Worm (Caenorhabditis elegans) whole organism, young adult: Measurements from ENCODE around the gene glb-30.

ENCODE experiments used
- B0019.2 ChIP-seq: fragments of 200-800 bp; sonication (Bioruptor generic); conservative IDR thresholded peaks from 2 replicates; pipeline ENCODE4 v1.3.6; 2022; ENCODE audit warnings: missing genetic modification reagents, missing genetic modification characterization, missing compliant biosample characterization
- B0336.3 ChIP-seq: fragments of 200-800 bp; sonication (Bioruptor generic); IDR thresholded peaks from 2 replicates; pipeline ENCODE4 v1.3.6; 2022; ENCODE audit warnings: missing genetic modification characterization, missing compliant biosample characterization
- C06A6.2 ChIP-seq: fragments of 200-800 bp; sonication (Bioruptor generic); conservative IDR thresholded peaks from 2 replicates; pipeline ENCODE4 v1.3.6; 2022; ENCODE audit warnings: missing genetic modification characterization, missing compliant biosample characterization
- C17E4.6 ChIP-seq: fragments of 200-800 bp; sonication (Bioruptor generic); IDR thresholded peaks from 2 replicates; pipeline ENCODE4 v1.3.6; 2022; ENCODE audit warnings: missing genetic modification reagents, missing genetic modification characterization, missing compliant biosample characterization
- F10E7.11 ChIP-seq: sonication (generic microtip); optimal IDR thresholded peaks from 2 replicates; lab custom pipeline; 2017; ENCODE audit warnings: mild to moderate bottlenecking, missing genetic modification characterization, moderate library complexity, missing compliant biosample characterization
- F23B12.7 ChIP-seq: sonication (generic microtip); optimal IDR thresholded peaks from 2 replicates; lab custom pipeline; 2017; ENCODE audit warnings: missing genetic modification characterization, mild to moderate bottlenecking, missing compliant biosample characterization, antibody characterized with exemption, moderate library complexity; ENCODE audit not compliant: insufficient read depth
- F49E8.2 ChIP-seq: sonication (generic microtip); optimal IDR thresholded peaks from 3 replicates; lab custom pipeline; 2017; ENCODE audit warnings: missing genetic modification characterization, mild to moderate bottlenecking, missing compliant biosample characterization, antibody characterized with exemption, moderate library complexity; ENCODE audit not compliant: insufficient read depth
- F52B5.7 ChIP-seq: sonication (generic microtip); optimal IDR thresholded peaks from 2 replicates; lab custom pipeline; 2016; ENCODE audit warnings: mild to moderate bottlenecking, missing genetic modification characterization, missing compliant biosample characterization
- F55B11.4 ChIP-seq: sonication (generic microtip); optimal IDR thresholded peaks from 2 replicates; lab custom pipeline; 2016; ENCODE audit warnings: missing compliant biosample characterization, missing genetic modification characterization, borderline replicate concordance; ENCODE audit not compliant: insufficient read depth
- Y53G8AR.9 ChIP-seq: fragments of 200-800 bp; sonication (Bioruptor generic); conservative IDR thresholded peaks from 2 replicates; pipeline ENCODE4 v1.3.6; 2022; ENCODE audit warnings: missing genetic modification reagents, missing genetic modification characterization, missing compliant biosample characterization
- Y56A3A.18 ChIP-seq: fragments of 200-800 bp; sonication (Bioruptor generic); IDR thresholded peaks from 2 replicates; pipeline ENCODE4 v1.3.6; 2022; ENCODE audit warnings: missing genetic modification reagents, missing genetic modification characterization, missing compliant biosample characterization
- ZK185.1 ChIP-seq: sonication (generic microtip); optimal IDR thresholded peaks from 2 replicates; lab custom pipeline; 2016; ENCODE audit warnings: mild to moderate bottlenecking, missing genetic modification characterization, missing compliant biosample characterization; ENCODE audit not compliant: poor library complexity, severe bottlenecking
- aptf-3 ChIP-seq: fragments of 200-800 bp; sonication (Bioruptor generic); IDR thresholded peaks from 2 replicates; pipeline ENCODE4 v1.3.6; 2022; ENCODE audit warnings: missing genetic modification characterization, missing compliant biosample characterization
- atf-7 ChIP-seq: sonication (generic microtip); optimal IDR thresholded peaks from 2 replicates; lab custom pipeline; 2017; ENCODE audit warnings: mild to moderate bottlenecking, missing genetic modification characterization, missing compliant biosample characterization
- athp-1 ChIP-seq: sonication (generic microtip); optimal IDR thresholded peaks from 2 replicates; lab custom pipeline; 2017; ENCODE audit warnings: mild to moderate bottlenecking, missing genetic modification characterization, missing compliant biosample characterization
- attf-5 ChIP-seq: fragments of 200-800 bp; sonication (Bioruptor generic); optimal IDR thresholded peaks from 2 replicates; lab custom pipeline; 2018; ENCODE audit warnings: mild to moderate bottlenecking, missing genetic modification characterization, missing compliant biosample characterization
- bed-1 ChIP-seq: fragments of 200-800 bp; sonication (Bioruptor generic); IDR thresholded peaks from 2 replicates; pipeline ENCODE4 v1.3.6; 2022; ENCODE audit warnings: missing genetic modification reagents, missing genetic modification characterization, missing compliant biosample characterization
- ccch-3 ChIP-seq: fragments of 200-800 bp; sonication (Bioruptor generic); optimal IDR thresholded peaks from 2 replicates; lab custom pipeline; 2018; ENCODE audit warnings: mild to moderate bottlenecking, missing genetic modification characterization, missing compliant biosample characterization
- cebp-2 ChIP-seq: fragments of 200-800 bp; sonication (Bioruptor generic); IDR thresholded peaks from 2 replicates; pipeline ENCODE4 v1.3.6; 2022; ENCODE audit warnings: missing genetic modification characterization, missing compliant biosample characterization
- ceh-27 ChIP-seq: fragments of 200-800 bp; sonication (Bioruptor generic); optimal IDR thresholded peaks from 2 replicates; lab custom pipeline; 2018; ENCODE audit warnings: mild to moderate bottlenecking, missing genetic modification characterization, moderate library complexity, missing compliant biosample characterization
- dpl-1 ChIP-seq: fragments of 150-350 bp; optimal IDR thresholded peaks from 2 replicates; lab custom pipeline; 2014; ENCODE audit warnings: missing biosample characterization, missing genetic modification reagents, missing genetic modification characterization
- egrh-3 ChIP-seq: fragments of 200-800 bp; sonication (Bioruptor generic); IDR thresholded peaks from 2 replicates; pipeline ENCODE4 v1.3.6; 2022; ENCODE audit warnings: missing genetic modification reagents, missing genetic modification characterization, missing compliant biosample characterization
- gei-17 ChIP-seq: fragments of 200-800 bp; sonication (Bioruptor generic); optimal IDR thresholded peaks from 2 replicates; lab custom pipeline; 2018; ENCODE audit warnings: mild to moderate bottlenecking, missing genetic modification characterization, missing compliant biosample characterization
- hlh-26 ChIP-seq: fragments of 200-800 bp; sonication (Bioruptor generic); conservative IDR thresholded peaks from 2 replicates; pipeline ENCODE4 v1.3.6; 2022; ENCODE audit warnings: missing genetic modification reagents, missing genetic modification characterization, missing compliant biosample characterization
- hmg-1.2 ChIP-seq: fragments of 200-800 bp; sonication (Bioruptor generic); IDR thresholded peaks from 2 replicates; pipeline ENCODE4 v1.3.6; 2022; ENCODE audit warnings: missing genetic modification reagents, missing genetic modification characterization, missing compliant biosample characterization
- hmg-20 ChIP-seq: fragments of 200-800 bp; sonication (Bioruptor generic); IDR thresholded peaks from 2 replicates; pipeline ENCODE4 v1.3.6; 2022; ENCODE audit warnings: missing genetic modification reagents, missing genetic modification characterization, missing compliant biosample characterization
- hsf-1 ChIP-seq: fragments of 200-800 bp; sonication (Bioruptor generic); IDR thresholded peaks from 2 replicates; pipeline ENCODE4 v1.3.6; 2022; ENCODE audit warnings: missing genetic modification reagents, missing genetic modification characterization, missing compliant biosample characterization
- let-526 ChIP-seq: fragments of 200-800 bp; sonication (Bioruptor generic); IDR thresholded peaks from 2 replicates; pipeline ENCODE4 v1.3.6; 2022; ENCODE audit warnings: missing genetic modification reagents, missing genetic modification characterization, missing compliant biosample characterization
- madf-8 ChIP-seq: fragments of 200-800 bp; sonication (Bioruptor generic); conservative IDR thresholded peaks from 2 replicates; pipeline ENCODE4 v1.3.6; 2022; ENCODE audit warnings: missing genetic modification reagents, missing genetic modification characterization, missing compliant biosample characterization
- mxl-1 ChIP-seq: sonication (generic microtip); optimal IDR thresholded peaks from 2 replicates; lab custom pipeline; 2016; ENCODE audit warnings: missing genetic modification characterization, missing compliant biosample characterization
- nfyb-1 ChIP-seq: fragments of 200-800 bp; sonication (Bioruptor generic); IDR thresholded peaks from 2 replicates; pipeline ENCODE4 v1.3.6; 2022; ENCODE audit warnings: missing genetic modification reagents, missing genetic modification characterization, missing compliant biosample characterization
- nhr-120 ChIP-seq: fragments of 200-800 bp; sonication (Bioruptor generic); IDR thresholded peaks from 2 replicates; pipeline ENCODE4 v1.3.6; 2022; ENCODE audit warnings: missing genetic modification characterization, missing compliant biosample characterization
- nhr-179 ChIP-seq: sonication (generic microtip); optimal IDR thresholded peaks from 2 replicates; lab custom pipeline; 2016; ENCODE audit warnings: mild to moderate bottlenecking, missing genetic modification characterization, missing compliant biosample characterization
- nhr-27 ChIP-seq: fragments of 200-800 bp; sonication (Bioruptor generic); optimal IDR thresholded peaks from 2 replicates; lab custom pipeline; 2018; ENCODE audit warnings: mild to moderate bottlenecking, missing genetic modification characterization, moderate library complexity, missing compliant biosample characterization
- pbrm-1 ChIP-seq: fragments of 200-800 bp; sonication (Bioruptor generic); IDR thresholded peaks from 2 replicates; pipeline ENCODE4 v1.3.6; 2022; ENCODE audit warnings: missing genetic modification reagents, missing genetic modification characterization, missing compliant biosample characterization
- pha-4 ChIP-seq: fragments of 150-350 bp; sonication (generic microtip); optimal IDR thresholded peaks from 2 replicates; lab custom pipeline; 2014; ENCODE audit warnings: missing biosample characterization, missing genetic modification reagents, missing genetic modification characterization
- repo-1 ChIP-seq: sonication (generic microtip); optimal IDR thresholded peaks from 2 replicates; lab custom pipeline; 2017; ENCODE audit warnings: mild to moderate bottlenecking, missing genetic modification characterization, missing compliant biosample characterization
- sdz-38 ChIP-seq: sonication (generic microtip); optimal IDR thresholded peaks from 2 replicates; lab custom pipeline; 2016; ENCODE audit warnings: missing genotype, missing genetic modification characterization, missing compliant biosample characterization
- snpc-3.4 ChIP-seq: sonication (generic microtip); optimal IDR thresholded peaks from 2 replicates; lab custom pipeline; 2017; ENCODE audit warnings: missing genetic modification characterization, mild to moderate bottlenecking, missing compliant biosample characterization, antibody characterized with exemption, moderate library complexity, missing genotype, missing genetic modification reagents
- sptf-2 ChIP-seq: fragments of 200-800 bp; sonication (Bioruptor generic); optimal IDR thresholded peaks from 2 replicates; lab custom pipeline; 2018; ENCODE audit warnings: mild to moderate bottlenecking, missing genetic modification characterization, missing compliant biosample characterization
- unc-130 ChIP-seq: sonication (generic microtip); optimal IDR thresholded peaks from 2 replicates; lab custom pipeline; 2016; ENCODE audit warnings: missing genetic modification reagents, missing genetic modification characterization, missing compliant biosample characterization
- unc-62 ChIP-seq: fragments of 150-350 bp; optimal IDR thresholded peaks from 2 replicates; lab custom pipeline; 2014; ENCODE audit warnings: missing biosample characterization, missing genetic modification reagents, missing genetic modification characterization
- ztf-22 ChIP-seq: fragments of 200-800 bp; sonication (Bioruptor generic); optimal IDR thresholded peaks from 2 replicates; lab custom pipeline; 2018; ENCODE audit warnings: mild to moderate bottlenecking, missing genetic modification characterization, moderate library complexity, missing compliant biosample characterization
- ztf-28 ChIP-seq: fragments of 200-800 bp; sonication (Bioruptor generic); IDR thresholded peaks from 2 replicates; pipeline ENCODE4 v1.3.6; 2022; ENCODE audit warnings: missing genetic modification reagents, missing genetic modification characterization, missing compliant biosample characterization

The glb-30 gene

ce11 chrIII:1666893-1667292 lies 1.5 kb downstream of the glb-30 start:
- TF ChIP-seq aptf-3 (GFP tag; lab: Robert Waterston, UW): no peak
- TF ChIP-seq sdz-38 (tag; lab: Kevin White, UChicago): no peak
- TF ChIP-seq unc-62 (GFP tag; lab: Kevin White, UChicago): no peak
- TF ChIP-seq egrh-3: no peak
- TF ChIP-seq sptf-2 (GFP tag; lab: Kevin White, UChicago): no peak
- TF ChIP-seq atf-7 (tag; lab: Kevin White, UChicago): no peak
- TF ChIP-seq hlh-26 (GFP tag; lab: Robert Waterston, UW): no peak
- TF ChIP-seq C17E4.6 (GFP tag; lab: Robert Waterston, UW): no peak
- no peak for TF ChIP-seq ZK185.1 (tag; lab: Kevin White, UChicago)
- TF ChIP-seq unc-130: no peak
- no peak for TF ChIP-seq pha-4
- TF ChIP-seq nhr-120 (GFP tag; lab: Robert Waterston, UW): no peak
- no peak for TF ChIP-seq nhr-27 (tag; lab: Kevin White, UChicago)
- TF ChIP-seq C06A6.2 (GFP tag; lab: Robert Waterston, UW): no peak

- TF ChIP-seq hmg-20 (no peak), ccch-3 (GFP tag; lab: Kevin White, UChicago) (no peak), B0019.2 (GFP tag; lab: Robert Waterston, UW) (no peak), F49E8.2 (no peak), nhr-179 (tag; lab: Kevin White, UChicago) (no peak), ztf-28 (GFP tag; lab: Robert Waterston, UW) (no peak), nfyb-1 (no peak), ztf-22 (GFP tag; lab: Kevin White, UChicago) (no peak), mxl-1 (tag; lab: Kevin White, UChicago) (no peak), F52B5.7 (tag; lab: Kevin White, UChicago) (no peak), F23B12.7 (no peak), Y56A3A.18 (GFP tag; lab: Robert Waterston, UW) (no peak), bed-1 (GFP tag; lab: Robert Waterston, UW) (no peak), unc-62 (GFP tag; lab: Kevin White, UChicago) (no peak), F10E7.11 (tag; lab: Kevin White, UChicago) (no peak), dpl-1 (GFP tag; lab: Kevin White, UChicago) (no peak), hsf-1 (GFP tag; lab: Robert Waterston, UW) (no peak), hmg-1.2 (GFP tag; lab: Robert Waterston, UW) (no peak)
Measured at ce11 chrIII:1665799-1666308, 2.6 kb downstream of the glb-30 start, which contains the start of gene Y22D7AR.3. Gene Y22D7AR.3, minus strand, starts transcription at chrIII:1665849.

ce11 chrIII:1665373-1665772 lies 3.0 kb downstream of the glb-30 start:
- no peak for TF ChIP-seq B0019.2 (GFP tag; lab: Robert Waterston, UW)
- TF ChIP-seq B0336.3 (GFP tag; lab: Robert Waterston, UW): no peak
- TF ChIP-seq egrh-3: no peak
- no peak for TF ChIP-seq F49E8.2
- no peak for TF ChIP-seq cebp-2 (GFP tag; lab: Robert Waterston, UW)
- no peak for TF ChIP-seq sdz-38 (tag; lab: Kevin White, UChicago)
- TF ChIP-seq Y53G8AR.9: no peak
- TF ChIP-seq madf-8 (GFP tag; lab: Robert Waterston, UW): no peak
- TF ChIP-seq attf-5 (GFP tag; lab: Kevin White, UChicago): no peak
- no peak for TF ChIP-seq F55B11.4 (tag; lab: Kevin White, UChicago)
- no peak for TF ChIP-seq athp-1 (tag; lab: Kevin White, UChicago)
- no peak for TF ChIP-seq snpc-3.4 (tag; lab: Kevin White, UChicago)
- no peak for TF ChIP-seq nhr-120 (GFP tag; lab: Robert Waterston, UW)
- no peak for TF ChIP-seq ceh-27
- TF ChIP-seq pbrm-1 (GFP tag; lab: Robert Waterston, UW): no peak
- TF ChIP-seq gei-17: no peak
- TF ChIP-seq let-526: no peak
- TF ChIP-seq pha-4: no peak
- TF ChIP-seq repo-1 (tag; lab: Kevin White, UChicago): no peak
